Fruit fly (Drosophila melanogaster) whole organism, prepupa: ENCODE measurements around the gene Arp10.

ENCODE experiments used
- Blimp-1 ChIP-seq: fragments of 200-800 bp; sonication (Bioruptor generic); optimal IDR thresholded peaks from 3 replicates; lab custom pipeline; 2017; ENCODE audit warnings: missing biosample characterization, missing genetic modification characterization, mild to moderate bottlenecking, moderate library complexity, missing genetic modification reagents
- CG10631 ChIP-seq: fragments of 200-800 bp; sonication (Bioruptor generic); optimal IDR thresholded peaks from 2 replicates; lab custom pipeline; 2016; ENCODE audit warnings: missing biosample characterization, missing genetic modification characterization
- CG11294 ChIP-seq: fragments of 200-800 bp; sonication (Bioruptor generic); IDR thresholded peaks from 2 replicates; pipeline ENCODE4 v1.3.6; 2022; ENCODE audit warnings: missing biosample characterization, missing genetic modification characterization
- CG11902 ChIP-seq: fragments of 200-800 bp; sonication (Bioruptor generic); optimal IDR thresholded peaks from 3 replicates; lab custom pipeline; 2016; ENCODE audit warnings: missing biosample characterization, missing genetic modification characterization
- CG15336 ChIP-seq: fragments of 200-800 bp; sonication (Bioruptor generic); IDR thresholded peaks from 2 replicates; pipeline ENCODE4 v1.3.6; 2022; ENCODE audit warnings: missing biosample characterization, missing genetic modification characterization
- CG1621 ChIP-seq: fragments of 200-800 bp; sonication (Bioruptor generic); optimal IDR thresholded peaks from 3 replicates; lab custom pipeline; 2018; ENCODE audit warnings: missing biosample characterization, mild to moderate bottlenecking, missing genetic modification characterization
- CG3032 ChIP-seq: fragments of 200-800 bp; optimal IDR thresholded peaks from 2 replicates; lab custom pipeline; 2019; ENCODE audit warnings: missing biosample characterization, mild to moderate bottlenecking, missing genetic modification characterization, moderate library complexity
- CG32006 ChIP-seq: fragments of 200-800 bp; sonication (Bioruptor generic); optimal IDR thresholded peaks from 3 replicates; lab custom pipeline; 2017; ENCODE audit warnings: missing biosample characterization, mild to moderate bottlenecking, missing genetic modification characterization
- CG3919 ChIP-seq: fragments of 200-800 bp; sonication (Bioruptor generic); optimal IDR thresholded peaks from 3 replicates; lab custom pipeline; 2016; ENCODE audit warnings: missing biosample characterization, missing genetic modification characterization
- CG6163 ChIP-seq: fragments of 200-800 bp; sonication (Bioruptor generic); IDR thresholded peaks from 3 replicates; pipeline ENCODE4 v1.3.6; 2022; ENCODE audit warnings: missing biosample characterization, missing genetic modification characterization
- CG6792 ChIP-seq: fragments of 200-800 bp; sonication (Bioruptor generic); optimal IDR thresholded peaks from 3 replicates; lab custom pipeline; 2016; ENCODE audit warnings: missing biosample characterization, missing genetic modification characterization
- CG6808 ChIP-seq: fragments of 200-800 bp; sonication (Bioruptor generic); optimal IDR thresholded peaks from 3 replicates; lab custom pipeline; 2017; ENCODE audit warnings: missing biosample characterization, missing genetic modification characterization, mild to moderate bottlenecking, moderate library complexity, missing genetic modification reagents
- CG7368 ChIP-seq: fragments of 200-800 bp; sonication (Bioruptor generic); optimal IDR thresholded peaks from 3 replicates; lab custom pipeline; 2016; ENCODE audit warnings: missing biosample characterization, missing genetic modification characterization
- CG8119 ChIP-seq: fragments of 200-800 bp; sonication (Bioruptor generic); IDR thresholded peaks from 3 replicates; pipeline ENCODE4 v1.3.6; 2022; ENCODE audit warnings: missing biosample characterization, missing genetic modification characterization
- CG8319 ChIP-seq: fragments of 200-800 bp; sonication (Bioruptor generic); optimal IDR thresholded peaks from 3 replicates; lab custom pipeline; 2016; ENCODE audit warnings: missing biosample characterization, missing genetic modification characterization
- CG8632 ChIP-seq: fragments of 200-800 bp; sonication (Bioruptor generic); optimal IDR thresholded peaks from 3 replicates; lab custom pipeline; 2016; ENCODE audit warnings: missing biosample characterization, missing genetic modification characterization
- CG9139 ChIP-seq: fragments of 200-800 bp; sonication (Bioruptor generic); optimal IDR thresholded peaks from 3 replicates; lab custom pipeline; 2017; ENCODE audit warnings: missing biosample characterization, mild to moderate bottlenecking, missing genetic modification characterization
- Eip78C ChIP-seq: fragments of 200-800 bp; sonication (Bioruptor generic); peaks from one replicate; lab custom pipeline; 2016; ENCODE audit warnings: missing biosample characterization, missing genetic modification characterization
- Eip93F ChIP-seq: fragments of 200-800 bp; sonication (Bioruptor generic); optimal IDR thresholded peaks from 2 replicates; lab custom pipeline; 2016; ENCODE audit warnings: missing biosample characterization, mild to moderate bottlenecking, missing genetic modification characterization
- Ets21C ChIP-seq: fragments of 200-800 bp; sonication (Bioruptor generic); optimal IDR thresholded peaks from 3 replicates; lab custom pipeline; 2016; ENCODE audit warnings: missing biosample characterization, missing genetic modification characterization
- Ets96B ChIP-seq: fragments of 200-800 bp; optimal IDR thresholded peaks from 2 replicates; lab custom pipeline; 2019; ENCODE audit warnings: missing biosample characterization, mild to moderate bottlenecking, missing genetic modification characterization, moderate library complexity
- Gug ChIP-seq: fragments of 200-800 bp; sonication (Bioruptor generic); IDR thresholded peaks from 2 replicates; pipeline ENCODE4 v1.3.6; 2022; ENCODE audit warnings: missing biosample characterization, missing genetic modification characterization
- Hr38 ChIP-seq: sonication (Bioruptor generic); optimal IDR thresholded peaks from 2 replicates; lab custom pipeline; 2016; ENCODE audit warnings: missing biosample characterization, missing genetic modification characterization
- Hr39 ChIP-seq: fragments of 200-800 bp; sonication (Bioruptor generic); optimal IDR thresholded peaks from 2 replicates; lab custom pipeline; 2016; ENCODE audit warnings: missing biosample characterization, missing genetic modification characterization
- Lpt ChIP-seq: fragments of 200-800 bp; sonication (Bioruptor generic); optimal IDR thresholded peaks from 3 replicates; lab custom pipeline; 2016; ENCODE audit warnings: missing biosample characterization, missing genetic modification characterization
- Met ChIP-seq: fragments of 200-800 bp; sonication (Bioruptor generic); optimal IDR thresholded peaks from 3 replicates; lab custom pipeline; 2016; ENCODE audit warnings: missing biosample characterization, missing genetic modification characterization
- Smox ChIP-seq: fragments of 200-800 bp; sonication (Bioruptor generic); optimal IDR thresholded peaks from 3 replicates; lab custom pipeline; 2016; ENCODE audit warnings: missing biosample characterization, missing genetic modification characterization
- Sox102F ChIP-seq: fragments of 200-800 bp; sonication (Bioruptor generic); optimal IDR thresholded peaks from 2 replicates; lab custom pipeline; 2016; ENCODE audit warnings: missing biosample characterization, mild to moderate bottlenecking, missing genetic modification characterization
- Sox14 ChIP-seq: fragments of 200-800 bp; sonication (Bioruptor generic); optimal IDR thresholded peaks from 3 replicates; lab custom pipeline; 2016; ENCODE audit warnings: missing biosample characterization, missing genetic modification characterization
- achi ChIP-seq: fragments of 200-800 bp; sonication (Bioruptor generic); optimal IDR thresholded peaks from 3 replicates; lab custom pipeline; 2016; ENCODE audit warnings: missing biosample characterization, missing genetic modification characterization
- dac ChIP-seq: fragments of 200-800 bp; sonication (Bioruptor generic); optimal IDR thresholded peaks from 2 replicates; lab custom pipeline; 2017; ENCODE audit warnings: missing biosample characterization, mild to moderate bottlenecking, missing genetic modification characterization
- dsx ChIP-seq: fragments of 200-800 bp; optimal IDR thresholded peaks from 3 replicates; lab custom pipeline; 2019; ENCODE audit warnings: missing biosample characterization, mild to moderate bottlenecking, missing genetic modification characterization, moderate library complexity; ENCODE audit not compliant: poor library complexity, severe bottlenecking
- eg ChIP-seq: fragments of 200-800 bp; sonication (Bioruptor generic); IDR thresholded peaks from 3 replicates; pipeline ENCODE4 v1.3.6; 2022; ENCODE audit warnings: missing biosample characterization, missing genetic modification characterization
- esn ChIP-seq: fragments of 200-800 bp; sonication (Bioruptor generic); optimal IDR thresholded peaks from 2 replicates; lab custom pipeline; 2016; ENCODE audit warnings: missing biosample characterization, mild to moderate bottlenecking, missing genetic modification characterization, moderate library complexity
- fd59A ChIP-seq: fragments of 200-800 bp; sonication (Bioruptor generic); optimal IDR thresholded peaks from 2 replicates; lab custom pipeline; 2017; ENCODE audit warnings: missing biosample characterization, mild to moderate bottlenecking, missing genetic modification characterization, missing genetic modification reagents
- fd85E ChIP-seq: fragments of 200-800 bp; sonication (Bioruptor generic); optimal IDR thresholded peaks from 3 replicates; lab custom pipeline; 2016; ENCODE audit warnings: missing biosample characterization, missing genetic modification characterization
- fkh ChIP-seq: fragments of 200-800 bp; sonication (Bioruptor generic); optimal IDR thresholded peaks from 3 replicates; lab custom pipeline; 2017; ENCODE audit warnings: missing biosample characterization, mild to moderate bottlenecking, missing genetic modification characterization, moderate library complexity
- lz ChIP-seq: fragments of 200-800 bp; sonication (Bioruptor generic); optimal IDR thresholded peaks from 3 replicates; lab custom pipeline; 2016; ENCODE audit warnings: missing biosample characterization, missing genetic modification characterization
- pdm3 ChIP-seq: fragments of 200-800 bp; sonication (Bioruptor generic); optimal IDR thresholded peaks from 3 replicates; lab custom pipeline; 2016; ENCODE audit warnings: missing biosample characterization, missing genetic modification characterization
- salr ChIP-seq, 2 experiments: fragments of 200-800 bp; sonication (Bioruptor generic); optimal IDR thresholded peaks; 3 replicates each; lab custom pipeline; 2016 to 2018; ENCODE audit warnings: missing biosample characterization in 2 of 2, missing genetic modification characterization in 2 of 2, mild to moderate bottlenecking in 1 of 2
- spab ChIP-seq: fragments of 200-800 bp; sonication (Bioruptor generic); optimal IDR thresholded peaks from 2 replicates; lab custom pipeline; 2017; ENCODE audit warnings: missing biosample characterization, mild to moderate bottlenecking, missing genetic modification characterization, missing genetic modification reagents
- ss ChIP-seq, 2 experiments: fragments of 200-800 bp; sonication (Bioruptor generic); optimal IDR thresholded peaks; 2 replicates in 1 of 2; 3 replicates in 1 of 2; lab custom pipeline; 2017 to 2018; ENCODE audit warnings: mild to moderate bottlenecking in 2 of 2, missing biosample characterization in 2 of 2, missing genetic modification characterization in 2 of 2, moderate library complexity in 1 of 2
- svp ChIP-seq: fragments of 200-800 bp; sonication (Bioruptor generic); peaks from one replicate; lab custom pipeline; 2016; ENCODE audit warnings: missing biosample characterization, missing genetic modification characterization
- vri ChIP-seq: fragments of 200-800 bp; sonication (Bioruptor generic); optimal IDR thresholded peaks from 3 replicates; lab custom pipeline; 2016; ENCODE audit warnings: missing biosample characterization, mild to moderate bottlenecking, missing genetic modification characterization

Arp10 gene

dm6 chrX:19668405-19668804 lies 22.4 kb upstream of the Arp10 start (continued):
- TF ChIP-seq CG10631 (GFP tag; lab: Kevin White, UChicago) (peak; percentile 99), CG6808 (GFP tag; lab: Kevin White, UChicago) (peak; percentile 97), Eip78C (GFP tag; lab: Kevin White, UChicago) (peak; percentile 100), CG8319 (peak; percentile 98), spab (peak; percentile 95), esn (peak; percentile 100), CG7368 (peak; percentile 99), CG9139 (GFP tag; lab: Kevin White, UChicago) (peak; percentile 96), dsx (GFP tag; lab: Kevin White, UChicago) (peak; percentile 96), svp (GFP tag; lab: Kevin White, UChicago) (peak; percentile 100), CG6792 (GFP tag; lab: Kevin White, UChicago) (peak; percentile 99), Gug (GFP tag; lab: Robert Waterston, UW) (peak; percentile 97), CG8632 (peak; percentile 98), Eip93F (GFP tag; lab: Kevin White, UChicago) (peak; percentile 99), fd85E (peak; percentile 96), fkh (GFP tag; lab: Kevin White, UChicago) (no peak), CG6163 (GFP tag; lab: Robert Waterston, UW) (peak; percentile 99), vri (peak; percentile 99), eg (GFP tag; lab: Robert Waterston, UW) (peak; percentile 97), ss (GFP tag; optimal IDR thresholded peaks at IDR 0.05; lab: Kevin White, UChicago) (peak; percentile 97 to 98), Smox (peak; percentile 99), Hr39 (GFP tag; lab: Kevin White, UChicago) (peak; percentile 100), CG3919 (GFP tag; lab: Kevin White, UChicago) (peak; percentile 99), Hr38 (GFP tag; lab: Kevin White, UChicago) (peak; percentile 86)

dm6 chrX:19667444-19668104 lies 21.6 kb upstream of the Arp10 start:
- TF ChIP-seq Met (GFP tag; lab: Kevin White, UChicago): no peak
- TF ChIP-seq svp (GFP tag; lab: Kevin White, UChicago): peak; percentile 74
- no peak for TF ChIP-seq CG1621 (tag; lab: Kevin White, UChicago)
- TF ChIP-seq Gug (GFP tag; lab: Robert Waterston, UW): no peak
- no peak for TF ChIP-seq CG32006
- no peak for TF ChIP-seq CG6808 (GFP tag; lab: Kevin White, UChicago)
- no peak for TF ChIP-seq CG11902
- peak; percentile 25 for TF ChIP-seq Blimp-1 (GFP tag; lab: Kevin White, UChicago)
- TF ChIP-seq CG9139 (GFP tag; lab: Kevin White, UChicago): no peak
- TF ChIP-seq achi (GFP tag; lab: Kevin White, UChicago): no peak
- TF ChIP-seq lz (GFP tag; lab: Kevin White, UChicago): no peak
- TF ChIP-seq pdm3 (GFP tag; lab: Kevin White, UChicago): no peak
- TF ChIP-seq CG6163 (GFP tag; lab: Robert Waterston, UW): no peak
- TF ChIP-seq CG11294 (GFP tag; lab: Robert Waterston, UW): no peak
- TF ChIP-seq dsx (GFP tag; lab: Kevin White, UChicago): no peak
- TF ChIP-seq Sox14: no peak

- peak; percentile 9 for TF ChIP-seq fd59A
- no peak for TF ChIP-seq Blimp-1 (GFP tag; lab: Kevin White, UChicago)
- TF ChIP-seq CG6808 (GFP tag; lab: Kevin White, UChicago): peak; percentile 39
- no peak for TF ChIP-seq CG8119 (GFP tag; lab: Robert Waterston, UW)
- TF ChIP-seq CG15336: peak; percentile 43; the same call in 1 of the 2 replicates
- peak; percentile 57 for TF ChIP-seq Smox
- peak; percentile 73 for TF ChIP-seq Hr39 (GFP tag; lab: Kevin White, UChicago)
- TF ChIP-seq CG9139 (GFP tag; lab: Kevin White, UChicago): no peak
- peak; percentile 60 for TF ChIP-seq Ets21C (GFP tag; lab: Kevin White, UChicago)
- no peak for TF ChIP-seq Hr38 (GFP tag; lab: Kevin White, UChicago)
- peak; percentile 49 for TF ChIP-seq Sox102F (GFP tag; lab: Kevin White, UChicago)
- peak; percentile 2 for TF ChIP-seq spab
- peak; percentile 91 for TF ChIP-seq svp (GFP tag; lab: Kevin White, UChicago)
- peak; percentile 26 for TF ChIP-seq Lpt (GFP tag; lab: Kevin White, UChicago)
- peak; percentile 34; the same call in 1 of the 2 replicates for TF ChIP-seq CG11294 (GFP tag; lab: Robert Waterston, UW)
- peak; percentile 49 for TF ChIP-seq CG3919 (GFP tag; lab: Kevin White, UChicago)
- peak; percentile 15 to 31 for TF ChIP-seq ss (GFP tag; optimal IDR thresholded peaks at IDR 0.05; lab: Kevin White, UChicago)
- TF ChIP-seq salr (GFP tag; optimal IDR thresholded peaks at IDR 0.05; lab: Kevin White, UChicago): peak in 1 of 2 experiments; percentile 30
- TF ChIP-seq dac (GFP tag; lab: Kevin White, UChicago): peak; percentile 16
- TF ChIP-seq CG32006: peak; percentile 55
- peak; percentile 65 for TF ChIP-seq Sox14
- peak; percentile 36 for TF ChIP-seq CG3032 (tag; lab: Kevin White, UChicago)
- peak; percentile 38 for TF ChIP-seq Ets96B (tag; lab: Kevin White, UChicago)
- peak; percentile 67 for TF ChIP-seq lz (GFP tag; lab: Kevin White, UChicago)
- peak; percentile 49 for TF ChIP-seq CG6792 (GFP tag; lab: Kevin White, UChicago)
- peak; percentile 44 for TF ChIP-seq Eip93F (GFP tag; lab: Kevin White, UChicago)
Measured at dm6 chrX:19666991-19667409, 21.0 kb upstream of the Arp10 start, which contains the start of gene Zw. TSS of gene Zw (plus strand) at chrX:19667252.
